Worm (Caenorhabditis elegans) whole organism, early embryonic: ENCODE results near the gene C18H7.1.

Experiments used
- F13C5.2 ChIP-seq: sonication (generic microtip); optimal IDR thresholded peaks from 2 replicates; lab custom pipeline; 2017; ENCODE audit warnings: mild to moderate bottlenecking, missing genetic modification characterization, inconsistent platforms, missing compliant biosample characterization
- ama-1 ChIP-seq: fragments of 150-350 bp; optimal IDR thresholded peaks from 2 replicates; lab custom pipeline; 2014
- ceh-13 ChIP-seq: fragments of 200-800 bp; sonication (Bioruptor generic); optimal IDR thresholded peaks from 2 replicates; lab custom pipeline; 2018; ENCODE audit warnings: mild to moderate bottlenecking, missing genetic modification characterization, missing compliant biosample characterization
- ceh-36 ChIP-seq: sonication (generic microtip); optimal IDR thresholded peaks from 2 replicates; lab custom pipeline; 2016; ENCODE audit warnings: missing genetic modification characterization, inconsistent platforms, missing compliant biosample characterization
- flt-1 ChIP-seq: fragments of 200-800 bp; sonication (Bioruptor generic); IDR thresholded peaks from 2 replicates; pipeline ENCODE4 v1.3.6; 2022; ENCODE audit warnings: missing genetic modification characterization, missing compliant biosample characterization
- hmbx-1 ChIP-seq: sonication (generic microtip); optimal IDR thresholded peaks from 2 replicates; lab custom pipeline; 2016; ENCODE audit warnings: mild to moderate bottlenecking, missing genetic modification characterization, missing compliant biosample characterization
- hnd-1 ChIP-seq: sonication (generic microtip); optimal IDR thresholded peaks from 2 replicates; lab custom pipeline; 2016; ENCODE audit warnings: missing genetic modification characterization, missing compliant biosample characterization
- pes-1 ChIP-seq: fragments of 200-800 bp; sonication (Bioruptor generic); IDR thresholded peaks from 2 replicates; pipeline ENCODE4 v1.3.6; 2022; ENCODE audit warnings: missing genetic modification reagents, missing genetic modification characterization, missing compliant biosample characterization
- sea-1 ChIP-seq: fragments of 200-800 bp; sonication (Bioruptor generic); conservative IDR thresholded peaks from 2 replicates; pipeline ENCODE4 v1.3.6; 2022; ENCODE audit warnings: missing genetic modification characterization, missing compliant biosample characterization

- TF ChIP-seq hnd-1 (tag; lab: Kevin White, UChicago) (no peak), ceh-36 (tag; lab: Kevin White, UChicago) (no peak), ama-1 (lab: Kevin White, UChicago) (no peak), F13C5.2 (no peak), ceh-13 (GFP tag; lab: Kevin White, UChicago) (no peak), pes-1 (GFP tag; lab: Robert Waterston, UW) (no peak), hmbx-1 (tag; lab: Kevin White, UChicago) (no peak), sea-1 (GFP tag; lab: Robert Waterston, UW) (no peak), flt-1 (no peak)
Measured at ce11 chrIV:625947-626548, 10.7 kb downstream of the C18H7.1 start.
